Fruit fly (Drosophila melanogaster) whole organism, embryonic: ENCODE data around the gene CG32040.

ENCODE experiments used
- Atf-2 ChIP-seq: fragments of 200-800 bp; sonication (Bioruptor generic); optimal IDR thresholded peaks from 2 replicates; lab custom pipeline; 2016; ENCODE audit warnings: missing biosample characterization, missing genetic modification characterization
- CG10321 ChIP-seq: fragments of 200-800 bp; sonication (Bioruptor generic); IDR thresholded peaks from 2 replicates; pipeline ENCODE4 v1.3.6; 2022; ENCODE audit warnings: missing biosample characterization, missing genetic modification characterization
- CG11456 ChIP-seq: fragments of 200-800 bp; sonication (Bioruptor generic); IDR thresholded peaks from 3 replicates; pipeline ENCODE4 v1.3.6; 2022; ENCODE audit warnings: missing biosample characterization, missing genetic modification characterization
- CG12299 ChIP-seq: fragments of 200-800 bp; sonication (Bioruptor generic); optimal IDR thresholded peaks from 2 replicates; lab custom pipeline; 2018; ENCODE audit warnings: missing biosample characterization, mild to moderate bottlenecking, missing genetic modification characterization
- CG12659 ChIP-seq: fragments of 200-800 bp; sonication (Bioruptor generic); optimal IDR thresholded peaks from 3 replicates; lab custom pipeline; 2017; ENCODE audit warnings: mild to moderate bottlenecking, missing biosample characterization, missing genetic modification reagents, missing genetic modification characterization
- CG12769 ChIP-seq: fragments of 200-800 bp; sonication (Bioruptor generic); optimal IDR thresholded peaks from 2 replicates; lab custom pipeline; 2019; ENCODE audit warnings: missing biosample characterization, mild to moderate bottlenecking, missing genetic modification characterization, moderate library complexity
- CG12942 ChIP-seq: fragments of 200-800 bp; sonication (Bioruptor generic); optimal IDR thresholded peaks from 3 replicates; lab custom pipeline; 2016; ENCODE audit warnings: missing biosample characterization, missing genetic modification characterization
- CG13624 ChIP-seq: fragments of 200-800 bp; sonication (Bioruptor generic); optimal IDR thresholded peaks from 2 replicates; lab custom pipeline; 2016; ENCODE audit warnings: missing biosample characterization, missing genetic modification characterization
- CG15269 ChIP-seq: fragments of 200-800 bp; sonication (Bioruptor generic); optimal IDR thresholded peaks from 2 replicates; lab custom pipeline; 2018; ENCODE audit warnings: missing biosample characterization, mild to moderate bottlenecking, missing genetic modification characterization, moderate library complexity
- CG15479 ChIP-seq: fragments of 200-800 bp; sonication (Bioruptor generic); optimal IDR thresholded peaks from 3 replicates; lab custom pipeline; 2019; ENCODE audit warnings: missing biosample characterization, mild to moderate bottlenecking, missing genetic modification characterization, moderate library complexity
- CG16815 ChIP-seq: fragments of 200-800 bp; sonication (Bioruptor generic); optimal IDR thresholded peaks from 3 replicates; lab custom pipeline; 2017; ENCODE audit warnings: missing biosample characterization, mild to moderate bottlenecking, missing genetic modification characterization
- CG17186 ChIP-seq: fragments of 200-800 bp; sonication (Bioruptor generic); optimal IDR thresholded peaks from 3 replicates; lab custom pipeline; 2017; ENCODE audit warnings: missing biosample characterization, missing genetic modification reagents, missing genetic modification characterization
- CG2129 ChIP-seq: fragments of 200-800 bp; sonication (Bioruptor generic); IDR thresholded peaks from 2 replicates; pipeline ENCODE4 v1.3.6; 2022; ENCODE audit warnings: missing biosample characterization, missing genetic modification characterization; ENCODE audit not compliant: partially characterized antibody
- CG2875 ChIP-seq: fragments of 200-800 bp; sonication (Bioruptor generic); optimal IDR thresholded peaks from 2 replicates; lab custom pipeline; 2017; ENCODE audit warnings: missing biosample characterization, mild to moderate bottlenecking, missing genetic modification characterization, missing genetic modification reagents
- CG3726 ChIP-seq: fragments of 200-800 bp; sonication (Bioruptor generic); IDR thresholded peaks from 3 replicates; pipeline ENCODE4, ENCODE4 v1.3.6; 2022; ENCODE audit warnings: missing biosample characterization, missing genetic modification characterization
- CG4707 ChIP-seq: fragments of 200-800 bp; sonication (Bioruptor generic); optimal IDR thresholded peaks from 2 replicates; lab custom pipeline; 2018; ENCODE audit warnings: missing biosample characterization, mild to moderate bottlenecking, missing genetic modification characterization, moderate library complexity
- CG6254 ChIP-seq: fragments of 200-800 bp; sonication (Bioruptor generic); optimal IDR thresholded peaks from 3 replicates; lab custom pipeline; 2017; ENCODE audit warnings: mild to moderate bottlenecking, missing biosample characterization, missing genetic modification reagents, missing genetic modification characterization
- CHES-1-like ChIP-seq: fragments of 200-800 bp; sonication (Bioruptor generic); optimal IDR thresholded peaks from 2 replicates; lab custom pipeline; 2016; ENCODE audit warnings: missing biosample characterization, missing genetic modification characterization
- Dip2 ChIP-seq: fragments of 200-800 bp; sonication (Bioruptor generic); IDR thresholded peaks from 2 replicates; pipeline ENCODE4 v1.3.6; 2022; ENCODE audit warnings: missing biosample characterization, missing genetic modification characterization
- E2f1 ChIP-seq: fragments of 200-800 bp; sonication (Bioruptor generic); IDR thresholded peaks from 2 replicates; pipeline ENCODE4 v1.3.6; 2022; ENCODE audit warnings: missing biosample characterization, missing genetic modification characterization
- HLH3B ChIP-seq: fragments of 200-800 bp; sonication (Bioruptor generic); IDR thresholded peaks from 2 replicates; pipeline ENCODE4 v1.3.6; 2022; ENCODE audit warnings: missing biosample characterization, missing genetic modification characterization
- HmgD ChIP-seq: fragments of 200-800 bp; sonication (Bioruptor generic); optimal IDR thresholded peaks from 3 replicates; lab custom pipeline; 2016; ENCODE audit warnings: missing biosample characterization, missing genetic modification characterization
- Lhr ChIP-seq: fragments of 200-800 bp; sonication (Bioruptor generic); optimal IDR thresholded peaks from 3 replicates; lab custom pipeline; 2017; ENCODE audit warnings: mild to moderate bottlenecking, missing biosample characterization, missing genetic modification reagents, missing genetic modification characterization
- Nf-YA ChIP-seq: fragments of 200-800 bp; sonication (Bioruptor generic); IDR thresholded peaks from 2 replicates; pipeline ENCODE4 v1.3.6; 2022; ENCODE audit warnings: missing biosample characterization, missing genetic modification characterization
- PHDP ChIP-seq: fragments of 200-800 bp; sonication (Bioruptor generic); optimal IDR thresholded peaks from 3 replicates; lab custom pipeline; 2018; ENCODE audit warnings: missing biosample characterization, mild to moderate bottlenecking, missing genetic modification characterization, moderate library complexity
- Sin3A ChIP-seq: fragments of >200 bp; optimal IDR thresholded peaks from 2 replicates; lab custom pipeline; 2018
- Trl ChIP-seq, 3 experiments: fragments of >200 bp in 2 of 3; fragments of 200-800 bp in 1 of 3; sonication (Bioruptor generic) in 1 of 3; optimal IDR thresholded peaks; 2 replicates in 1 of 3; 3 replicates in 2 of 3; lab custom pipeline; 2016 to 2017; ENCODE audit warnings: missing biosample characterization in 1 of 3, missing genetic modification characterization in 1 of 3
- aop ChIP-seq: fragments of 200-800 bp; sonication (Bioruptor generic); IDR thresholded peaks from 2 replicates; pipeline ENCODE4 v1.3.6; 2022; ENCODE audit warnings: missing biosample characterization, missing genetic modification characterization
- ash1 ChIP-seq: fragments of 200-800 bp; sonication (Bioruptor generic); optimal IDR thresholded peaks from 2 replicates; lab custom pipeline; 2018; ENCODE audit warnings: missing biosample characterization, mild to moderate bottlenecking, missing genetic modification characterization
- cg ChIP-seq: fragments of 200-800 bp; sonication (Bioruptor generic); optimal IDR thresholded peaks from 3 replicates; lab custom pipeline; 2019; ENCODE audit warnings: missing biosample characterization, mild to moderate bottlenecking, missing genetic modification characterization, moderate library complexity
- dpn ChIP-seq, 2 experiments: fragments of 200-800 bp; sonication (Bioruptor generic); optimal IDR thresholded peaks; 3 replicates each; lab custom pipeline; 2016; ENCODE audit warnings: missing biosample characterization in 2 of 2, missing genetic modification characterization in 2 of 2
- emc ChIP-seq: fragments of 200-800 bp; sonication (Bioruptor generic); optimal IDR thresholded peaks from 2 replicates; lab custom pipeline; 2016; ENCODE audit warnings: missing biosample characterization, missing genetic modification characterization
- ems ChIP-seq: fragments of 200-800 bp; sonication (Bioruptor generic); optimal IDR thresholded peaks from 3 replicates; lab custom pipeline; 2016; ENCODE audit warnings: missing biosample characterization, missing genetic modification characterization
- exex ChIP-seq: fragments of 200-800 bp; sonication (Bioruptor generic); optimal IDR thresholded peaks from 4 replicates; lab custom pipeline; 2018; ENCODE audit warnings: missing biosample characterization, mild to moderate bottlenecking, missing genetic modification characterization, moderate library complexity
- fu2 ChIP-seq: fragments of 200-800 bp; sonication (Bioruptor generic); optimal IDR thresholded peaks from 2 replicates; lab custom pipeline; 2016; ENCODE audit warnings: missing biosample characterization, missing genetic modification characterization
- her ChIP-seq: fragments of 200-800 bp; sonication (Bioruptor generic); optimal IDR thresholded peaks from 2 replicates; lab custom pipeline; 2016; ENCODE audit warnings: missing biosample characterization, missing genetic modification characterization
- nmo ChIP-seq: fragments of 200-800 bp; sonication (Bioruptor generic); optimal IDR thresholded peaks from 2 replicates; lab custom pipeline; 2018; ENCODE audit warnings: missing biosample characterization, mild to moderate bottlenecking, missing genetic modification characterization, moderate library complexity
- nom ChIP-seq: fragments of 200-800 bp; sonication (Bioruptor generic); optimal IDR thresholded peaks from 2 replicates; lab custom pipeline; 2017; ENCODE audit warnings: missing biosample characterization, missing genetic modification characterization, mild to moderate bottlenecking, moderate library complexity, missing genetic modification reagents
- oc ChIP-seq: fragments of 200-800 bp; sonication (Bioruptor generic); optimal IDR thresholded peaks from 2 replicates; lab custom pipeline; 2018; ENCODE audit warnings: missing biosample characterization, mild to moderate bottlenecking, missing genetic modification characterization, moderate library complexity
- pho ChIP-seq: fragments of 200-800 bp; sonication (Bioruptor generic); optimal IDR thresholded peaks from 2 replicates; lab custom pipeline; 2016; ENCODE audit warnings: missing biosample characterization, missing genetic modification characterization
- pita ChIP-seq: fragments of 200-800 bp; sonication (Bioruptor generic); optimal IDR thresholded peaks from 2 replicates; lab custom pipeline; 2017; ENCODE audit warnings: missing biosample characterization, mild to moderate bottlenecking, missing genetic modification characterization
- ro ChIP-seq: fragments of 200-800 bp; sonication (Bioruptor generic); IDR thresholded peaks from 2 replicates; pipeline ENCODE4 v1.3.6; 2022; ENCODE audit warnings: missing biosample characterization, missing genetic modification characterization
- row ChIP-seq: fragments of 200-800 bp; sonication (Bioruptor generic); IDR thresholded peaks from 3 replicates; pipeline ENCODE4 v1.3.6; 2022; ENCODE audit warnings: missing biosample characterization, missing genetic modification characterization
- sim ChIP-seq: fragments of 200-800 bp; sonication (Bioruptor generic); IDR thresholded peaks from 2 replicates; pipeline ENCODE4 v1.3.6; 2022; ENCODE audit warnings: missing biosample characterization, missing genetic modification characterization
- sr ChIP-seq: fragments of 200-800 bp; sonication (Bioruptor generic); IDR thresholded peaks from 3 replicates; pipeline ENCODE4 v1.3.6; 2022; ENCODE audit warnings: missing biosample characterization, missing genetic modification characterization
- stc ChIP-seq: fragments of 200-800 bp; sonication (Bioruptor generic); IDR thresholded peaks from 2 replicates; pipeline ENCODE4 v1.3.6; 2022; ENCODE audit warnings: missing biosample characterization, missing genetic modification characterization
- ttk ChIP-seq: fragments of 200-800 bp; sonication (Bioruptor generic); IDR thresholded peaks from 2 replicates; pipeline ENCODE4 v2.1.2; 2022; ENCODE audit warnings: missing biosample characterization, missing genetic modification characterization
- unc-4 ChIP-seq: fragments of 200-800 bp; sonication (Bioruptor generic); IDR thresholded peaks from 2 replicates; pipeline ENCODE4 v1.3.6; 2022; ENCODE audit warnings: missing biosample characterization, missing genetic modification characterization; ENCODE audit not compliant: partially characterized antibody
- usp ChIP-seq: fragments of >200 bp; optimal IDR thresholded peaks from 2 replicates; lab custom pipeline; 2017; ENCODE audit warnings: missing biosample characterization, missing genetic modification characterization

Gene CG32040

dm6 chr3L:9357830-9358712 is 4.2 kb downstream of the CG32040 start (continued):
- no peak for TF ChIP-seq CG10321
- TF ChIP-seq CHES-1-like (GFP tag; lab: Kevin White, UChicago): no peak
- TF ChIP-seq CG2875: no peak
- TF ChIP-seq CG12769 (tag; lab: Kevin White, UChicago): peak; percentile 60
- TF ChIP-seq CG15479 (GFP tag; lab: Kevin White, UChicago): peak; percentile 9
- TF ChIP-seq Atf-2: no peak
- TF ChIP-seq pho (GFP tag; lab: Kevin White, UChicago): no peak
- no peak for TF ChIP-seq sr (GFP tag; lab: Robert Waterston, UW)
- TF ChIP-seq oc (tag; lab: Kevin White, UChicago): no peak
- no peak for TF ChIP-seq emc
- no peak for TF ChIP-seq ems (GFP tag; lab: Kevin White, UChicago)
- no peak for TF ChIP-seq Dip2
- TF ChIP-seq fu2 (GFP tag; lab: Kevin White, UChicago): no peak
- TF ChIP-seq Sin3A (lab: Kevin White, UChicago): no peak
- TF ChIP-seq CG6254 (GFP tag; lab: Kevin White, UChicago): peak; percentile 3
- no peak for TF ChIP-seq pita
- no peak for TF ChIP-seq row (GFP tag; lab: Robert Waterston, UW)
- TF ChIP-seq, all 482 proteins: peak for 43

- TF ChIP-seq CG12299 (peak; percentile 7), pho (GFP tag; lab: Kevin White, UChicago) (no peak), ro (GFP tag; lab: Robert Waterston, UW) (no peak), ttk (GFP tag; lab: Robert Waterston, UW) (no peak), CG12659 (peak; percentile 17), CG12942 (GFP tag; lab: Kevin White, UChicago) (no peak), stc (GFP tag; lab: Robert Waterston, UW) (peak; percentile 40; the same call in 1 of the 2 replicates), Lhr (no peak), Trl (optimal IDR thresholded peaks at IDR 0.05; lab: Kevin White, UChicago) (peak in 1 of 2 experiments; percentile 21), Trl (GFP tag; optimal IDR thresholded peaks at IDR 0.05; lab: Kevin White, UChicago) (no peak), CG16815 (no peak), E2f1 (GFP tag; lab: Robert Waterston, UW) (no peak), dpn (GFP tag; optimal IDR thresholded peaks at IDR 0.05; lab: Kevin White, UChicago) (no peak), Nf-YA (no peak), exex (tag; lab: Kevin White, UChicago) (peak; percentile 13), CG13624 (GFP tag; lab: Kevin White, UChicago) (no peak), nom (no peak), HLH3B (GFP tag; lab: Robert Waterston, UW) (no peak), CG17186 (GFP tag; lab: Kevin White, UChicago) (peak; percentile 99), sim (GFP tag; lab: Robert Waterston, UW) (no peak), HmgD (GFP tag; lab: Kevin White, UChicago) (no peak), PHDP (no peak), unc-4 (GFP tag; lab: Robert Waterston, UW) (0 out of 2 replicates have a peak, but pooled peaks have one; percentile 18), ash1 (GFP tag; lab: Kevin White, UChicago) (no peak), nmo (GFP tag; lab: Kevin White, UChicago) (no peak), usp (no peak), her (GFP tag; lab: Kevin White, UChicago) (peak; percentile 1), CG15269 (tag; lab: Kevin White, UChicago) (no peak), CG11456 (GFP tag; lab: Robert Waterston, UW) (no peak), aop (GFP tag; lab: Robert Waterston, UW) (no peak), CG2129 (GFP tag; lab: Robert Waterston, UW) (no peak), CG3726 (GFP tag; lab: Robert Waterston, UW) (no peak), cg (peak; percentile 70), CG4707 (no peak)
Measured at dm6 chr3L:9358713-9359040, 4.8 kb downstream of the CG32040 start, which contains the start of the genes UGP and Svip. Gene UGP (minus strand): TSS chr3L:9358935. Gene Svip (plus strand): TSS chr3L:9358999.
